Fruit fly (Drosophila melanogaster) whole organism, embryonic: Measurements from ENCODE around the gene Tmtc2.

Experiments used
- ATbp ChIP-seq: fragments of 200-800 bp; sonication (Bioruptor generic); optimal IDR thresholded peaks from 2 replicates; lab custom pipeline; 2017; ENCODE audit warnings: missing biosample characterization, mild to moderate bottlenecking, missing genetic modification characterization, missing genetic modification reagents
- B-H1 ChIP-seq: fragments of 200-800 bp; sonication (Bioruptor generic); IDR thresholded peaks from 3 replicates; pipeline ENCODE4 v1.3.6; 2022; ENCODE audit warnings: missing biosample characterization, missing genetic modification characterization
- BtbVII ChIP-seq: fragments of 200-800 bp; sonication (Bioruptor generic); optimal IDR thresholded peaks from 3 replicates; lab custom pipeline; 2017; ENCODE audit warnings: missing biosample characterization, mild to moderate bottlenecking, missing genetic modification characterization
- CG10366 ChIP-seq: fragments of 200-800 bp; sonication (Bioruptor generic); IDR thresholded peaks from 2 replicates; pipeline ENCODE4 v1.3.6; 2022; ENCODE audit warnings: missing biosample characterization, missing genetic modification characterization
- CG10979 ChIP-seq: fragments of 200-800 bp; sonication (Bioruptor generic); optimal IDR thresholded peaks from 2 replicates; lab custom pipeline; 2018; ENCODE audit warnings: missing biosample characterization, mild to moderate bottlenecking, missing genetic modification characterization, moderate library complexity
- CG11093 ChIP-seq: fragments of 200-800 bp; sonication (Bioruptor generic); IDR thresholded peaks from 3 replicates; pipeline ENCODE4 v1.3.6; 2022; ENCODE audit warnings: missing biosample characterization, missing genetic modification characterization
- CG11504 ChIP-seq: fragments of 200-800 bp; sonication (Bioruptor generic); optimal IDR thresholded peaks from 3 replicates; lab custom pipeline; 2019; ENCODE audit warnings: missing biosample characterization, mild to moderate bottlenecking, missing genetic modification characterization, moderate library complexity
- CG12071 ChIP-seq: fragments of 200-800 bp; sonication (Bioruptor generic); optimal IDR thresholded peaks from 3 replicates; lab custom pipeline; 2018; ENCODE audit warnings: missing biosample characterization, mild to moderate bottlenecking, missing genetic modification characterization
- CG13424 ChIP-seq: fragments of 200-800 bp; sonication (Bioruptor generic); optimal IDR thresholded peaks from 2 replicates; lab custom pipeline; 2019; ENCODE audit warnings: missing biosample characterization, mild to moderate bottlenecking, missing genetic modification characterization, moderate library complexity
- CG13894 ChIP-seq: fragments of 200-800 bp; sonication (Bioruptor generic); optimal IDR thresholded peaks from 3 replicates; lab custom pipeline; 2018; ENCODE audit warnings: missing biosample characterization, mild to moderate bottlenecking, missing genetic modification characterization, moderate library complexity
- CG1529 ChIP-seq: fragments of 200-800 bp; sonication (Bioruptor generic); optimal IDR thresholded peaks from 3 replicates; lab custom pipeline; 2018; ENCODE audit warnings: missing biosample characterization, missing genetic modification characterization
- CG15479 ChIP-seq: fragments of 200-800 bp; sonication (Bioruptor generic); optimal IDR thresholded peaks from 3 replicates; lab custom pipeline; 2019; ENCODE audit warnings: missing biosample characterization, mild to moderate bottlenecking, missing genetic modification characterization, moderate library complexity
- CG1603 ChIP-seq: fragments of 200-800 bp; sonication (Bioruptor generic); optimal IDR thresholded peaks from 2 replicates; lab custom pipeline; 2019; ENCODE audit warnings: missing biosample characterization, mild to moderate bottlenecking, missing genetic modification characterization, moderate library complexity
- CG17359 ChIP-seq: fragments of 200-800 bp; sonication (Bioruptor generic); optimal IDR thresholded peaks from 3 replicates; lab custom pipeline; 2018; ENCODE audit warnings: missing biosample characterization, mild to moderate bottlenecking, missing genetic modification characterization, moderate library complexity
- CG17568 ChIP-seq: fragments of 200-800 bp; sonication (Bioruptor generic); optimal IDR thresholded peaks from 2 replicates; lab custom pipeline; 2018; ENCODE audit warnings: missing biosample characterization, mild to moderate bottlenecking, missing genetic modification characterization, moderate library complexity
- CG17612 ChIP-seq: fragments of 200-800 bp; sonication (Bioruptor generic); IDR thresholded peaks from 2 replicates; pipeline ENCODE4 v1.3.6; 2022; ENCODE audit warnings: missing biosample characterization, missing genetic modification characterization
- CG1832 ChIP-seq: fragments of 200-800 bp; sonication (Bioruptor generic); optimal IDR thresholded peaks from 2 replicates; lab custom pipeline; 2017; ENCODE audit warnings: missing biosample characterization, mild to moderate bottlenecking, missing genetic modification characterization, inconsistent platforms
- CG2116 ChIP-seq: fragments of 200-800 bp; sonication (Bioruptor generic); optimal IDR thresholded peaks from 3 replicates; lab custom pipeline; 2018; ENCODE audit warnings: missing biosample characterization, mild to moderate bottlenecking, missing genetic modification characterization
- CG2202 ChIP-seq: fragments of 200-800 bp; sonication (Bioruptor generic); optimal IDR thresholded peaks from 2 replicates; lab custom pipeline; 2018; ENCODE audit warnings: missing biosample characterization, mild to moderate bottlenecking, missing genetic modification characterization
- CG2712 ChIP-seq: fragments of 200-800 bp; optimal IDR thresholded peaks from 3 replicates; lab custom pipeline; 2019; ENCODE audit warnings: missing biosample characterization, mild to moderate bottlenecking, missing genetic modification characterization, moderate library complexity
- CG2875 ChIP-seq: fragments of 200-800 bp; sonication (Bioruptor generic); optimal IDR thresholded peaks from 2 replicates; lab custom pipeline; 2017; ENCODE audit warnings: missing biosample characterization, mild to moderate bottlenecking, missing genetic modification characterization, missing genetic modification reagents
- CG30020 ChIP-seq: fragments of 200-800 bp; optimal IDR thresholded peaks from 2 replicates; lab custom pipeline; 2019; ENCODE audit warnings: missing biosample characterization, mild to moderate bottlenecking, missing genetic modification characterization, moderate library complexity
- CG31365 ChIP-seq: fragments of 200-800 bp; sonication (Bioruptor generic); optimal IDR thresholded peaks from 2 replicates; lab custom pipeline; 2018; ENCODE audit warnings: missing biosample characterization, mild to moderate bottlenecking, missing genetic modification characterization
- CG33557 ChIP-seq: fragments of 200-800 bp; sonication (Bioruptor generic); optimal IDR thresholded peaks from 2 replicates; lab custom pipeline; 2019; ENCODE audit warnings: missing biosample characterization, mild to moderate bottlenecking, missing genetic modification characterization, moderate library complexity
- CG6813 ChIP-seq: fragments of 200-800 bp; sonication (Bioruptor generic); optimal IDR thresholded peaks from 2 replicates; lab custom pipeline; 2017; ENCODE audit warnings: missing biosample characterization, missing genetic modification characterization, mild to moderate bottlenecking, moderate library complexity, missing genetic modification reagents
- CG8924 ChIP-seq: fragments of 200-800 bp; optimal IDR thresholded peaks from 3 replicates; lab custom pipeline; 2019; ENCODE audit warnings: missing biosample characterization, mild to moderate bottlenecking, missing genetic modification characterization, moderate library complexity
- CTCF ChIP-seq: fragments of 200-800 bp; sonication (Bioruptor generic); optimal IDR thresholded peaks from 2 replicates; lab custom pipeline; 2017; ENCODE audit warnings: missing biosample characterization, mild to moderate bottlenecking, missing genetic modification characterization, moderate library complexity
- D19A ChIP-seq: fragments of 200-800 bp; optimal IDR thresholded peaks from 3 replicates; lab custom pipeline; 2019; ENCODE audit warnings: missing biosample characterization, mild to moderate bottlenecking, missing genetic modification characterization, moderate library complexity
- Dad ChIP-seq: fragments of 200-800 bp; sonication (Bioruptor generic); optimal IDR thresholded peaks from 3 replicates; lab custom pipeline; 2016; ENCODE audit warnings: missing biosample characterization, missing genetic modification characterization
- Ets97D ChIP-seq: fragments of 200-800 bp; sonication (Bioruptor generic); optimal IDR thresholded peaks from 3 replicates; lab custom pipeline; 2016; ENCODE audit warnings: missing biosample characterization, missing genetic modification characterization
- Kr ChIP-seq: fragments of 200-800 bp; sonication (Bioruptor generic); optimal IDR thresholded peaks from 2 replicates; lab custom pipeline; 2017; ENCODE audit warnings: missing biosample characterization, mild to moderate bottlenecking, missing genetic modification characterization
- Lpt ChIP-seq: fragments of >200 bp; optimal IDR thresholded peaks from 2 replicates; lab custom pipeline; 2018; ENCODE audit warnings: missing biosample characterization, missing genetic modification characterization
- NFAT ChIP-seq: fragments of 200-800 bp; sonication (Bioruptor generic); IDR thresholded peaks from 2 replicates; pipeline ENCODE4 v1.3.6; 2022; ENCODE audit warnings: missing biosample characterization, missing genetic modification characterization
- Nf-YB ChIP-seq: fragments of 200-800 bp; sonication (Bioruptor generic); optimal IDR thresholded peaks from 3 replicates; lab custom pipeline; 2019; ENCODE audit warnings: missing biosample characterization, mild to moderate bottlenecking, missing genetic modification characterization, moderate library complexity
- Pdp1 ChIP-seq, 2 experiments: fragments of 200-800 bp; sonication (Bioruptor generic); optimal IDR thresholded peaks; 3 replicates each; lab custom pipeline; 2016; ENCODE audit warnings: missing biosample characterization in 2 of 2, missing genetic modification characterization in 2 of 2, mild to moderate bottlenecking in 1 of 2, moderate library complexity in 1 of 2
- Six4 ChIP-seq: fragments of 200-800 bp; sonication (Bioruptor generic); optimal IDR thresholded peaks from 2 replicates; lab custom pipeline; 2016; ENCODE audit warnings: missing biosample characterization, missing genetic modification characterization
- Xrp1 ChIP-seq: fragments of 200-800 bp; sonication (Bioruptor generic); IDR thresholded peaks from 2 replicates; pipeline ENCODE4 v1.3.6; 2022; ENCODE audit warnings: missing biosample characterization, missing genetic modification characterization
- croc ChIP-seq: fragments of 200-800 bp; sonication (Bioruptor generic); conservative IDR thresholded peaks from 3 replicates; pipeline ENCODE4 v1.3.6; 2022; ENCODE audit warnings: missing biosample characterization, missing genetic modification characterization
- dm ChIP-seq: fragments of 200-800 bp; sonication (Bioruptor generic); optimal IDR thresholded peaks from 3 replicates; lab custom pipeline; 2016; ENCODE audit warnings: missing biosample characterization, missing genetic modification characterization
- ewg ChIP-seq: fragments of 200-800 bp; sonication (Bioruptor generic); optimal IDR thresholded peaks from 3 replicates; lab custom pipeline; 2017; ENCODE audit warnings: mild to moderate bottlenecking, missing biosample characterization, missing genetic modification reagents, missing genetic modification characterization
- fd3F ChIP-seq: fragments of 200-800 bp; sonication (Bioruptor generic); optimal IDR thresholded peaks from 2 replicates; lab custom pipeline; 2018; ENCODE audit warnings: missing biosample characterization, mild to moderate bottlenecking, missing genetic modification characterization, moderate library complexity
- fd64A ChIP-seq: fragments of 200-800 bp; sonication (Bioruptor generic); optimal IDR thresholded peaks from 3 replicates; lab custom pipeline; 2018; ENCODE audit warnings: missing biosample characterization, mild to moderate bottlenecking, missing genetic modification characterization
- gcm2 ChIP-seq: fragments of 200-800 bp; sonication (Bioruptor generic); optimal IDR thresholded peaks from 2 replicates; lab custom pipeline; 2016; ENCODE audit warnings: missing biosample characterization, missing genetic modification characterization
- grn ChIP-seq: fragments of 200-800 bp; sonication (Bioruptor generic); optimal IDR thresholded peaks from 3 replicates; lab custom pipeline; 2017; ENCODE audit warnings: missing biosample characterization, missing genetic modification characterization
- lmd ChIP-seq: fragments of 200-800 bp; sonication (Bioruptor generic); IDR thresholded peaks from 2 replicates; pipeline ENCODE4 v1.3.6; 2022; ENCODE audit warnings: missing biosample characterization, missing genetic modification characterization
- otp ChIP-seq: fragments of 200-800 bp; sonication (Bioruptor generic); IDR thresholded peaks from 3 replicates; pipeline ENCODE4, ENCODE4 v1.3.6; 2022; ENCODE audit warnings: missing biosample characterization, missing genetic modification characterization
- rib ChIP-seq: fragments of 200-800 bp; sonication (Bioruptor generic); IDR thresholded peaks from 2 replicates; pipeline ENCODE4 v1.3.6; 2022; ENCODE audit warnings: missing biosample characterization, missing genetic modification characterization
- sens-2 ChIP-seq: fragments of 200-800 bp; sonication (Bioruptor generic); IDR thresholded peaks from 2 replicates; pipeline ENCODE4 v1.3.6; 2022; ENCODE audit warnings: missing biosample characterization, missing genetic modification characterization
- tll ChIP-seq, 2 experiments: fragments of 200-800 bp in 1 of 2; fragments of >200 bp in 1 of 2; sonication (Bioruptor generic) in 1 of 2; optimal IDR thresholded peaks; 2 replicates each; lab custom pipeline; 2017 to 2019; ENCODE audit warnings: missing biosample characterization in 2 of 2, missing genetic modification characterization in 2 of 2, mild to moderate bottlenecking in 1 of 2, moderate library complexity in 1 of 2
- trem ChIP-seq: fragments of 200-800 bp; optimal IDR thresholded peaks from 3 replicates; lab custom pipeline; 2019; ENCODE audit warnings: missing biosample characterization, mild to moderate bottlenecking, missing genetic modification characterization, moderate library complexity
- vnd ChIP-seq: fragments of 200-800 bp; sonication (Bioruptor generic); IDR thresholded peaks from 3 replicates; pipeline ENCODE4 v1.3.6; 2022; ENCODE audit warnings: missing biosample characterization, missing genetic modification characterization; ENCODE audit not compliant: partially characterized antibody
- wek ChIP-seq: fragments of 200-800 bp; sonication (Bioruptor generic); optimal IDR thresholded peaks from 3 replicates; lab custom pipeline; 2018; ENCODE audit warnings: missing biosample characterization, mild to moderate bottlenecking, missing genetic modification characterization, moderate library complexity
- yki ChIP-seq: fragments of >200 bp; optimal IDR thresholded peaks from 3 replicates; lab custom pipeline; 2018

The Tmtc2 gene

DNA sequence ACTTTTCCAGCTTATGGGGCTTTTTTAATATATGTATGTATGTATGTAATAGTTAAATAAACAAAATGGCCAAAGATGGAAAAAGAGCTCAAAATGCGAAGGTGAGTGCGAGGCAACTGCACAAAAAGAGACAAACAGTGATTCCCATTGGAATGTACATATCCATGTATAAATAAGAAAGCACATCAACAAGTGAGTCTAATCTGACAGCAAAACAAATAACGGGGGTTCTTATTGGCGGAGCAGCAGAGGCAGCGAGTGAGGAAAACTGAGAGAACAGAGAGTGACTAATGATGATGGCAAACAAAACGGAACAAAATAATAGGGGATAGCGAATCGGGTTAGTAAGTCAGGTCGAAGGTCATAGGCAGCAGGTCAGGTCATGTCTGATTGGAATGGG, 51.5 kb downstream of the Tmtc2 start (continued):
- peak; percentile 46 for TF ChIP-seq Nf-YB (GFP tag; lab: Kevin White, UChicago)
- peak; percentile 69 for TF ChIP-seq fd64A (GFP tag; lab: Kevin White, UChicago)
- peak; percentile 64; the same call in 1 of the 3 replicates for TF ChIP-seq otp (GFP tag; lab: Robert Waterston, UW)
- TF ChIP-seq CG15479 (GFP tag; lab: Kevin White, UChicago), result no peak
- peak; percentile 46 for TF ChIP-seq wek (GFP tag; lab: Kevin White, UChicago)
- no peak for TF ChIP-seq CG2116 (GFP tag; lab: Kevin White, UChicago)
- TF ChIP-seq CG10366, result no peak
- no peak for TF ChIP-seq CG31365
- TF ChIP-seq lmd (GFP tag; lab: Robert Waterston, UW), result no peak
- TF ChIP-seq CG17359, result peak; percentile 40
- TF ChIP-seq D19A, result no peak
- TF ChIP-seq fd3F (GFP tag; lab: Kevin White, UChicago), result no peak
- TF ChIP-seq gcm2 (GFP tag; lab: Kevin White, UChicago), result no peak
- no peak for TF ChIP-seq NFAT
- TF ChIP-seq Ets97D, result peak; percentile 6
- TF ChIP-seq CG30020 (tag; lab: Kevin White, UChicago), result no peak
- peak; percentile 38 for TF ChIP-seq CG1529
- peak; percentile 69 for TF ChIP-seq CG2202
- no peak for TF ChIP-seq rib (GFP tag; lab: Robert Waterston, UW)
- TF ChIP-seq grn, result no peak
- no peak for TF ChIP-seq CG10979 (tag; lab: Kevin White, UChicago)
- no peak for TF ChIP-seq vnd (GFP tag; lab: Robert Waterston, UW)
- peak; percentile 38 for TF ChIP-seq CG13424
- TF ChIP-seq CG2875, result peak; percentile 39
- no peak for TF ChIP-seq Lpt
- peak; percentile 56 for TF ChIP-seq CG17568 (GFP tag; lab: Kevin White, UChicago)
- TF ChIP-seq CG1603 (tag; lab: Kevin White, UChicago), result peak; percentile 39
- no peak for TF ChIP-seq CG17612 (GFP tag; lab: Robert Waterston, UW)
- no peak for TF ChIP-seq CG13894
- peak; percentile 71 for TF ChIP-seq Xrp1
- TF ChIP-seq CG33557 (GFP tag; lab: Kevin White, UChicago), result peak; percentile 72
- peak; percentile 40 for TF ChIP-seq CG2712
- no peak for TF ChIP-seq tll (GFP tag; optimal IDR thresholded peaks at IDR 0.05; lab: Kevin White, UChicago)
- TF ChIP-seq CG11093 (GFP tag; lab: Robert Waterston, UW), result peak; percentile 30; the same call in 1 of the 3 replicates
- peak; percentile 47 for TF ChIP-seq CG6813
- peak; percentile 15; the same call in 1 of the 3 replicates for TF ChIP-seq B-H1 (GFP tag; lab: Robert Waterston, UW)

DNA sequence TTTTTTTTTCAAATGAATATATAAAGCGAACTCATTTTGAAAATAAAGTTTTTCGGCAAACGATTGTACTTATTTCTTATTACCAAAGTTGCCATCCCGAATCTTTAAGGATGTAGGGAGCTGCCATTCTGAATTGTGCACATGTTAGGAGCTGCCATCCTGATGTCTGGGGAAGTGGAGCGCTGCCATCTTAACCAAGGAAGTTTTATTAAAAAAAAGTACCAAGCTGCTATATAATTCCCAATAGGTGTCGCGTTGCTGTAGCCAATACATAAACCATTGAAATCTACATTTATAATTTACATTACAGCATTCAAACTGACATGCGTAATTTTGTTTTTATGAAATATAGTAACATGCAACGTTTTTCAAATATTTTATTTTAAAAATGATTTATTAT, 83.9 kb downstream of the Tmtc2 start:
- TF ChIP-seq D19A (no peak), CTCF (GFP tag; lab: Kevin White, UChicago) (peak; percentile 91), Kr (GFP tag; lab: Kevin White, UChicago) (no peak), CG8924 (tag; lab: Kevin White, UChicago) (no peak), Six4 (GFP tag; lab: Kevin White, UChicago) (no peak), ATbp (GFP tag; lab: Kevin White, UChicago) (no peak), yki (lab: Kevin White, UChicago) (peak; percentile 36), CG11504 (tag; lab: Kevin White, UChicago) (peak; percentile 2), CG1603 (tag; lab: Kevin White, UChicago) (peak; percentile 50), CG1832 (GFP tag; lab: Kevin White, UChicago) (no peak), trem (tag; lab: Kevin White, UChicago) (peak; percentile 89), Ets97D (no peak), ewg (GFP tag; lab: Kevin White, UChicago) (peak; percentile 18), BtbVII (GFP tag; lab: Kevin White, UChicago) (no peak), dm (GFP tag; lab: Kevin White, UChicago) (no peak), croc (GFP tag; lab: Robert Waterston, UW) (no peak), sens-2 (GFP tag; lab: Robert Waterston, UW) (no peak), Dad (GFP tag; lab: Kevin White, UChicago) (no peak), Pdp1 (GFP tag; optimal IDR thresholded peaks at IDR 0.05; lab: Kevin White, UChicago) (peak in 1 of 2 experiments; percentile 71), CG12071 (GFP tag; lab: Kevin White, UChicago) (no peak)
